Fruit fly (Drosophila melanogaster): ENCODE measurements around the gene CG11357.

CG11357 gene

dm6 chr3L:4546650-4547049, 4.8 kb downstream of the CG11357 start (continued):
- TF ChIP-seq pnt (GFP tag; optimal IDR thresholded peaks at IDR 0.05) (no peak), Fer2 (tag; optimal IDR thresholded peaks at IDR 0.05) (no peak), CG17612 (GFP tag; IDR thresholded peaks at IDR 0.05) (no peak), CG14050 (GFP tag; IDR thresholded peaks at IDR 0.05) (no peak), Ptx1 (GFP tag; IDR thresholded peaks at IDR 0.05) (peak; percentile 70; the same call in 1 of the 2 replicates), HmgD (GFP tag; optimal IDR thresholded peaks at IDR 0.05) (no peak), MTF-1 (GFP tag; optimal IDR thresholded peaks at IDR 0.05; ENCODE audit: borderline replicate concordance) (peak; percentile 39), CG15269 (tag; optimal IDR thresholded peaks at IDR 0.05) (peak; percentile 42), sr (GFP tag; IDR thresholded peaks at IDR 0.05) (no peak), Doc3 (GFP tag; IDR thresholded peaks at IDR 0.05; ENCODE audit: partially characterized antibody) (no peak), CG17359 (tag; optimal IDR thresholded peaks at IDR 0.05) (peak; percentile 62), otp (GFP tag; IDR thresholded peaks at IDR 0.05) (peak; percentile 62; the same call in 1 of the 3 replicates), ssp (GFP tag; IDR thresholded peaks at IDR 0.05) (peak; percentile 55), Stat92E (GFP tag; optimal IDR thresholded peaks at IDR 0.05) (peak in 1 of 3 experiments; percentile 38), CG2875 (GFP tag; optimal IDR thresholded peaks at IDR 0.05) (peak; percentile 63), CG14667 (GFP tag; IDR thresholded peaks at IDR 0.05) (peak; percentile 50), gsb (GFP tag; IDR thresholded peaks at IDR 0.05) (no peak), CG18476 (GFP tag; optimal IDR thresholded peaks at IDR 0.05) (no peak), hkb (optimal IDR thresholded peaks at IDR 0.05) (no peak), hkb (GFP tag; IDR thresholded peaks at IDR 0.05) (peak; percentile 76), Lhr (GFP tag; optimal IDR thresholded peaks at IDR 0.05) (no peak), CG6654 (GFP tag; optimal IDR thresholded peaks at IDR 0.05) (no peak), Dip2 (GFP tag; IDR thresholded peaks at IDR 0.05) (no peak), Xrp1 (GFP tag; IDR thresholded peaks at IDR 0.05) (peak; percentile 93), vvl (GFP tag; IDR thresholded peaks at IDR 0.05) (peak; percentile 70), Ravus (GFP tag; IDR thresholded peaks at IDR 0.05) (no peak), sisA (GFP tag; IDR thresholded peaks at IDR 0.05) (peak; percentile 35; the same call in 1 of the 2 replicates), Nf-YA (GFP tag; IDR thresholded peaks at IDR 0.05) (peak; percentile 40; the same call in 1 of the 2 replicates), CG3065 (GFP tag; optimal IDR thresholded peaks at IDR 0.05) (peak; percentile 50), Tbp (GFP tag; optimal IDR thresholded peaks at IDR 0.05) (no peak), CG2129 (GFP tag; IDR thresholded peaks at IDR 0.05; ENCODE audit: partially characterized antibody) (no peak), Scr (GFP tag; IDR thresholded peaks at IDR 0.05; ENCODE audit: partially characterized antibody) (no peak), pita (GFP tag; optimal IDR thresholded peaks at IDR 0.05) (no peak), Abd-B (GFP tag; optimal IDR thresholded peaks at IDR 0.05) (peak; percentile 33), bcd (GFP tag; optimal IDR thresholded peaks at IDR 0.05) (peak; percentile 35), CG17912 (GFP tag; optimal IDR thresholded peaks at IDR 0.05) (no peak), CG8478 (optimal IDR thresholded peaks at IDR 0.05) (no peak), CG11093 (GFP tag; IDR thresholded peaks at IDR 0.05) (no peak), nerfin-2 (GFP tag; IDR thresholded peaks at IDR 0.05; ENCODE audit: partially characterized antibody) (no peak), eyg (GFP tag; optimal IDR thresholded peaks at IDR 0.05) (no peak), CG3407 (GFP tag; optimal IDR thresholded peaks at IDR 0.05) (peak; percentile 40), CG13424 (tag; optimal IDR thresholded peaks at IDR 0.05) (peak; percentile 54), knrl (GFP tag; IDR thresholded peaks at IDR 0.05; ENCODE audit: partially characterized antibody) (no peak), crc (GFP tag; optimal IDR thresholded peaks at IDR 0.05) (no peak), Camta (GFP tag; optimal IDR thresholded peaks at IDR 0.05) (peak; percentile 42), nau (GFP tag; optimal IDR thresholded peaks at IDR 0.05) (peak; percentile 17), Dip3 (GFP tag; optimal IDR thresholded peaks at IDR 0.05) (no peak), tin (GFP tag; optimal IDR thresholded peaks at IDR 0.05) (peak; percentile 62), ase (GFP tag; IDR thresholded peaks at IDR 0.05) (no peak), chif (GFP tag; optimal IDR thresholded peaks at IDR 0.05) (peak; percentile 20 to 31), CG1603 (tag; optimal IDR thresholded peaks at IDR 0.05) (peak; percentile 70), ind (GFP tag; optimal IDR thresholded peaks at IDR 0.05) (peak; percentile 28)

Data from whole organism, embryonic.